Worm (Caenorhabditis elegans) whole organism, mixed stage, embryonic: Measurements from ENCODE around the gene par-2.

ENCODE experiments used
- M03D4.4 ChIP-seq: sonication (generic microtip); optimal IDR thresholded peaks from 2 replicates; lab custom pipeline; 2017; ENCODE audit warnings: mild to moderate bottlenecking, missing genetic modification characterization, missing compliant biosample characterization
- bed-3 ChIP-seq: fragments of 200-800 bp; sonication (Bioruptor generic); optimal IDR thresholded peaks from 3 replicates; lab custom pipeline; 2018; ENCODE audit warnings: mild to moderate bottlenecking, missing genetic modification characterization, moderate library complexity, missing compliant biosample characterization
- blmp-1 ChIP-seq: fragments of 150-350 bp; optimal IDR thresholded peaks from 2 replicates; lab custom pipeline; 2014; ENCODE audit warnings: missing biosample characterization, missing genetic modification characterization
- ceh-39 ChIP-seq: fragments of 150-350 bp; optimal IDR thresholded peaks from 2 replicates; lab custom pipeline; 2014; ENCODE audit warnings: missing biosample characterization, missing genetic modification characterization
- ceh-83 ChIP-seq: fragments of 200-800 bp; sonication (Bioruptor generic); optimal IDR thresholded peaks from 2 replicates; lab custom pipeline; 2018; ENCODE audit warnings: mild to moderate bottlenecking, missing genetic modification characterization, missing compliant biosample characterization
- ces-1 ChIP-seq: fragments of 150-350 bp; optimal IDR thresholded peaks from 2 replicates; lab custom pipeline; 2014; ENCODE audit warnings: missing biosample characterization, missing genetic modification reagents, missing genetic modification characterization
- cnd-1 ChIP-seq: fragments of 200-800 bp; sonication (Bioruptor generic); optimal IDR thresholded peaks from 2 replicates; lab custom pipeline; 2018; ENCODE audit warnings: mild to moderate bottlenecking, missing genetic modification characterization, missing compliant biosample characterization
- drap-1 ChIP-seq: fragments of 200-800 bp; sonication (Bioruptor generic); optimal IDR thresholded peaks from 3 replicates; lab custom pipeline; 2018; ENCODE audit warnings: mild to moderate bottlenecking, missing genetic modification characterization, missing compliant biosample characterization
- elt-3 ChIP-seq: fragments of 150-350 bp; optimal IDR thresholded peaks from 2 replicates; lab custom pipeline; 2014; ENCODE audit warnings: missing biosample characterization, missing genetic modification characterization
- hlh-1 ChIP-seq: fragments of 150-350 bp; optimal IDR thresholded peaks from 2 replicates; lab custom pipeline; 2014; ENCODE audit warnings: missing biosample characterization, missing genetic modification reagents, missing genetic modification characterization
- lin-13 ChIP-seq: fragments of 150-350 bp; optimal IDR thresholded peaks from 2 replicates; lab custom pipeline; 2014; ENCODE audit warnings: missing biosample characterization, missing genetic modification characterization
- lin-32 ChIP-seq: fragments of 200-800 bp; sonication (Bioruptor generic); optimal IDR thresholded peaks from 2 replicates; lab custom pipeline; 2018; ENCODE audit warnings: mild to moderate bottlenecking, missing genetic modification characterization, missing compliant biosample characterization
- lsy-2 ChIP-seq: fragments of 150-350 bp; optimal IDR thresholded peaks from 2 replicates; lab custom pipeline; 2014; ENCODE audit warnings: missing biosample characterization, missing genetic modification characterization
- mab-5 ChIP-seq: fragments of 150-350 bp; optimal IDR thresholded peaks from 2 replicates; lab custom pipeline; 2014; ENCODE audit warnings: missing biosample characterization, missing genetic modification characterization
- mep-1 ChIP-seq: fragments of 150-350 bp; optimal IDR thresholded peaks from 2 replicates; lab custom pipeline; 2017; ENCODE audit warnings: missing biosample characterization, missing genetic modification reagents, missing genetic modification characterization, inconsistent platforms
- mls-2 ChIP-seq: sonication (generic microtip); optimal IDR thresholded peaks from 2 replicates; lab custom pipeline; 2016; ENCODE audit warnings: mild to moderate bottlenecking, missing genetic modification characterization, moderate library complexity, missing compliant biosample characterization
- nhr-12 ChIP-seq: fragments of 150-350 bp; optimal IDR thresholded peaks from 2 replicates; lab custom pipeline; 2014; ENCODE audit warnings: missing biosample characterization, missing genetic modification characterization
- nhr-2 ChIP-seq: fragments of 150-350 bp; optimal IDR thresholded peaks from 2 replicates; lab custom pipeline; 2014; ENCODE audit warnings: missing biosample characterization, missing genetic modification characterization
- nhr-237 ChIP-seq: fragments of 150-350 bp; optimal IDR thresholded peaks from 2 replicates; lab custom pipeline; 2014; ENCODE audit warnings: missing biosample characterization, missing genetic modification characterization
- nhr-28 ChIP-seq: fragments of 150-350 bp; optimal IDR thresholded peaks from 2 replicates; lab custom pipeline; 2014; ENCODE audit warnings: missing biosample characterization, missing genetic modification characterization
- nhr-76 ChIP-seq: sonication (generic microtip); optimal IDR thresholded peaks from 2 replicates; lab custom pipeline; 2017; ENCODE audit warnings: missing biosample characterization, missing genetic modification characterization
- pha-4 ChIP-seq: fragments of 150-350 bp; optimal IDR thresholded peaks from 2 replicates; lab custom pipeline; 2018; ENCODE audit warnings: missing biosample characterization, missing genetic modification reagents, missing genetic modification characterization
- sem-2 ChIP-seq: fragments of 200-800 bp; sonication (Bioruptor generic); optimal IDR thresholded peaks from 2 replicates; lab custom pipeline; 2018; ENCODE audit warnings: mild to moderate bottlenecking, missing genetic modification characterization, missing compliant biosample characterization
- snpc-4 ChIP-seq: fragments of 150-350 bp; optimal IDR thresholded peaks from 2 replicates; lab custom pipeline; 2014; ENCODE audit warnings: missing biosample characterization, missing genetic modification characterization
- sptf-1 ChIP-seq: sonication (generic microtip); optimal IDR thresholded peaks from 2 replicates; lab custom pipeline; 2017; ENCODE audit warnings: mild to moderate bottlenecking, missing genetic modification characterization, moderate library complexity, missing compliant biosample characterization
- tbx-8 ChIP-seq: fragments of 200-800 bp; sonication (Bioruptor generic); optimal IDR thresholded peaks from 2 replicates; lab custom pipeline; 2018; ENCODE audit warnings: mild to moderate bottlenecking, missing genetic modification characterization, moderate library complexity, missing compliant biosample characterization
- unc-120 ChIP-seq: sonication (generic microtip); optimal IDR thresholded peaks from 2 replicates; lab custom pipeline; 2017; ENCODE audit warnings: missing genetic modification characterization, missing compliant biosample characterization; ENCODE audit not compliant: poor library complexity, severe bottlenecking
- unc-39 ChIP-seq: fragments of 150-350 bp; optimal IDR thresholded peaks from 2 replicates; lab custom pipeline; 2014; ENCODE audit warnings: missing biosample characterization, missing genetic modification characterization
- unc-62 ChIP-seq: fragments of 150-350 bp; optimal IDR thresholded peaks from 2 replicates; lab custom pipeline; 2014; ENCODE audit warnings: missing biosample characterization, missing genetic modification reagents, missing genetic modification characterization
- zip-8 ChIP-seq: fragments of 150-350 bp; optimal IDR thresholded peaks from 2 replicates; lab custom pipeline; 2014; ENCODE audit warnings: missing biosample characterization, missing genetic modification characterization
- ztf-11 ChIP-seq: fragments of 150-350 bp; optimal IDR thresholded peaks from 2 replicates; lab custom pipeline; 2014; ENCODE audit warnings: missing biosample characterization, missing genetic modification characterization

par-2 gene

ce11 chrIII:1136827-1137378 lies 55.7 kb downstream of the par-2 start:
- TF ChIP-seq ces-1 (GFP tag; lab: Kevin White, UChicago): peak; percentile 49
- TF ChIP-seq mep-1 (tag; lab: Kevin White, UChicago): peak; percentile 7
- TF ChIP-seq lin-13: no peak
- TF ChIP-seq mab-5 (tag; lab: Kevin White, UChicago): no peak
- no peak for TF ChIP-seq cnd-1 (tag; lab: Kevin White, UChicago)
- TF ChIP-seq sptf-1 (tag; lab: Kevin White, UChicago): no peak
- no peak for TF ChIP-seq pha-4 (tag; lab: Kevin White, UChicago)
- TF ChIP-seq blmp-1 (tag; lab: Kevin White, UChicago): no peak
- TF ChIP-seq zip-8 (tag; lab: Kevin White, UChicago): no peak
- no peak for TF ChIP-seq nhr-76 (tag; lab: Kevin White, UChicago)
- TF ChIP-seq, all 35 proteins: peak for 2

ce11 chrIII:1142798-1143197 lies 61.6 kb downstream of the par-2 start, which contains the start of gene smr-1:
Gene smr-1, plus strand, starts transcription at chrIII:1143172.
- TF ChIP-seq nhr-12 (tag; lab: Kevin White, UChicago): no peak
- peak; percentile 54 for TF ChIP-seq ceh-39 (tag; lab: Kevin White, UChicago)
- TF ChIP-seq sptf-1 (tag; lab: Kevin White, UChicago): peak; percentile 85
- TF ChIP-seq hlh-1: no peak
- no peak for TF ChIP-seq lin-32 (GFP tag; lab: Kevin White, UChicago)
- TF ChIP-seq cnd-1 (tag; lab: Kevin White, UChicago): peak; percentile 32
- peak; percentile 15 for TF ChIP-seq nhr-2
- TF ChIP-seq snpc-4 (tag; lab: Kevin White, UChicago): no peak
- no peak for TF ChIP-seq unc-39 (tag; lab: Kevin White, UChicago)
- TF ChIP-seq elt-3 (tag; lab: Kevin White, UChicago): no peak
- peak; percentile 64 for TF ChIP-seq lsy-2 (tag; lab: Kevin White, UChicago)
- no peak for TF ChIP-seq ceh-83 (GFP tag; lab: Kevin White, UChicago)
- no peak for TF ChIP-seq drap-1 (GFP tag; lab: Kevin White, UChicago)
- TF ChIP-seq ztf-11 (tag; lab: Kevin White, UChicago): peak; percentile 33
- TF ChIP-seq mep-1 (tag; lab: Kevin White, UChicago): peak; percentile 88
- TF ChIP-seq nhr-237 (tag; lab: Kevin White, UChicago): peak; percentile 28
- no peak for TF ChIP-seq blmp-1 (tag; lab: Kevin White, UChicago)
- TF ChIP-seq lin-13: peak; percentile 92
- TF ChIP-seq tbx-8 (GFP tag; lab: Kevin White, UChicago): peak; percentile 16
- TF ChIP-seq nhr-28: no peak
- TF ChIP-seq bed-3 (GFP tag; lab: Kevin White, UChicago): peak; percentile 41
- no peak for TF ChIP-seq unc-120 (tag; lab: Kevin White, UChicago)
- TF ChIP-seq pha-4 (tag; lab: Kevin White, UChicago): peak; percentile 47
- TF ChIP-seq nhr-76 (tag; lab: Kevin White, UChicago): no peak
- no peak for TF ChIP-seq sem-2
- no peak for TF ChIP-seq unc-62 (GFP tag; lab: Kevin White, UChicago)
- TF ChIP-seq mls-2 (tag; lab: Kevin White, UChicago): peak; percentile 33
- peak; percentile 64 for TF ChIP-seq M03D4.4 (tag; lab: Kevin White, UChicago)
- TF ChIP-seq ces-1 (GFP tag; lab: Kevin White, UChicago): peak; percentile 20
- TF ChIP-seq zip-8 (tag; lab: Kevin White, UChicago): no peak
